Worm (Caenorhabditis elegans) whole organism, L1 larva: Measurements from ENCODE around the gene Y119D3B.12.

Experiments
- dpl-1 ChIP-seq, 3 experiments: fragments of 150-350 bp in 2 of 3; sonication (generic microtip) in 1 of 3; optimal IDR thresholded peaks; 2 replicates each; lab custom pipeline; 2014 to 2017; ENCODE audit warnings: missing biosample characterization in 3 of 3, missing genetic modification characterization in 3 of 3, missing genetic modification reagents in 3 of 3
- lin-15B ChIP-seq: fragments of 150-350 bp; sonication (generic microtip); optimal IDR thresholded peaks from 3 replicates; lab custom pipeline; 2014; ENCODE audit warnings: missing biosample characterization, missing genetic modification characterization
- nhr-77 ChIP-seq: fragments of 150-350 bp; optimal IDR thresholded peaks from 2 replicates; lab custom pipeline; 2014; ENCODE audit warnings: missing biosample characterization, missing genetic modification characterization
- ztf-11 ChIP-seq, 2 experiments: sonication (generic microtip); optimal IDR thresholded peaks; 2 replicates each; lab custom pipeline; 2016 to 2017; ENCODE audit warnings: missing genetic modification characterization in 2 of 2, missing biosample characterization in 1 of 2, missing compliant biosample characterization in 1 of 2

ce11 chrIII:1225595-1225994 is 23.2 kb downstream of the Y119D3B.12 start:
- TF ChIP-seq dpl-1 (GFP tag; optimal IDR thresholded peaks at IDR 0.05; lab: Kevin White, UChicago) (no peak), ztf-11 (tag; optimal IDR thresholded peaks at IDR 0.05; lab: Kevin White, UChicago) (no peak), nhr-77 (no peak), lin-15B (no peak)
